Worm (Caenorhabditis elegans) whole organism, L3 larva: ENCODE results near the gene uig-1.

Experiments
- ama-1 ChIP-seq: fragments of 150-350 bp; optimal IDR thresholded peaks from 2 replicates; lab custom pipeline; 2018
- egl-27 ChIP-seq: sonication (generic microtip); optimal IDR thresholded peaks from 4 replicates; lab custom pipeline; 2017; ENCODE audit warnings: missing biosample characterization, missing genetic modification reagents, missing genetic modification characterization
- fkh-2 ChIP-seq: fragments of 150-350 bp; optimal IDR thresholded peaks from 2 replicates; lab custom pipeline; 2014; ENCODE audit warnings: missing biosample characterization, missing genetic modification reagents, missing genetic modification characterization
- jun-1 ChIP-seq: fragments of 150-350 bp; optimal IDR thresholded peaks from 2 replicates; lab custom pipeline; 2014; ENCODE audit warnings: missing biosample characterization, missing genetic modification reagents, missing genetic modification characterization
- lin-15B ChIP-seq: fragments of 150-350 bp; optimal IDR thresholded peaks from 2 replicates; lab custom pipeline; 2014; ENCODE audit warnings: missing biosample characterization, missing genetic modification characterization
- nhr-11 ChIP-seq: fragments of 150-350 bp; optimal IDR thresholded peaks from 2 replicates; lab custom pipeline; 2014; ENCODE audit warnings: missing biosample characterization, missing genetic modification characterization
- nhr-237 ChIP-seq: fragments of 150-350 bp; optimal IDR thresholded peaks from 2 replicates; lab custom pipeline; 2014; ENCODE audit warnings: missing biosample characterization, missing genetic modification characterization
- nhr-43 ChIP-seq: sonication (generic microtip); optimal IDR thresholded peaks from 2 replicates; lab custom pipeline; 2016; ENCODE audit warnings: mild to moderate bottlenecking, missing genetic modification characterization, missing compliant biosample characterization; ENCODE audit not compliant: poor library complexity, severe bottlenecking
- snpc-4 ChIP-seq: fragments of 150-350 bp; optimal IDR thresholded peaks from 2 replicates; lab custom pipeline; 2014; ENCODE audit warnings: missing biosample characterization, missing genetic modification characterization
- unc-39 ChIP-seq: sonication (generic microtip); optimal IDR thresholded peaks from 4 replicates; lab custom pipeline; 2017; ENCODE audit warnings: missing biosample characterization, missing genetic modification characterization
- unc-62 ChIP-seq: fragments of 150-350 bp; sonication (generic microtip); optimal IDR thresholded peaks from 4 replicates; lab custom pipeline; 2014; ENCODE audit warnings: missing biosample characterization, missing genetic modification reagents, missing genetic modification characterization
- ztf-11 ChIP-seq: fragments of 150-350 bp; optimal IDR thresholded peaks from 2 replicates; lab custom pipeline; 2014; ENCODE audit warnings: missing biosample characterization, missing genetic modification characterization

DNA sequence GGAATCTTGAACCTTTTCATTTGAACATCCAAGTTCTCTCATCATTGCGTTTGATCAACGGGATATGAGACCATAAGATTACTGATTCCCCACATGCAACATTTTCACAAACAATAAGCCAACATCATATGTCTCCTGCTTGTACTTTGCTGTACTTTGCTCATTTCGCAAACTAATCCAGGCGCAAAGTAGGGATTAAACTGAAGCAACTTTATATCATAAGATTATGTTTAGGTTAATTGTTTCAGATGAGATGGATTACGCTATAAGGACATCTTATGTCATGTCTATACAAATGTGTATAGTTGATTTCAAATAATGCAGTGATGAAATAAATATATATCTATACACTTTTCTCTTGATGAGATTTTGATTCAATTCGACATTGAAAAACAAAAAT, 66.2 kb downstream of the uig-1 start:
- no peak for TF ChIP-seq nhr-11
- no peak for TF ChIP-seq ztf-11
- no peak for TF ChIP-seq lin-15B
- no peak for TF ChIP-seq nhr-43 (tag; lab: Kevin White, UChicago)
- TF ChIP-seq ama-1 (lab: Kevin White, UChicago), result no peak
- TF ChIP-seq fkh-2 (tag; lab: Kevin White, UChicago), result no peak
- TF ChIP-seq jun-1 (tag; lab: Kevin White, UChicago), result no peak
- no peak for TF ChIP-seq unc-62 (GFP tag; lab: Kevin White, UChicago)
- no peak for TF ChIP-seq snpc-4 (tag; lab: Kevin White, UChicago)
- no peak for TF ChIP-seq unc-39
- TF ChIP-seq nhr-237, result no peak
- TF ChIP-seq egl-27 (tag; lab: Kevin White, UChicago), result no peak
